Fruit fly (Drosophila melanogaster) whole organism, prepupa: Measurements from ENCODE around the gene CG14453.

Experiments used
- CG10631 ChIP-seq: fragments of 200-800 bp; sonication (Bioruptor generic); optimal IDR thresholded peaks from 2 replicates; lab custom pipeline; 2016; ENCODE audit warnings: missing biosample characterization, missing genetic modification characterization
- CG10669 ChIP-seq: fragments of 200-800 bp; sonication (Bioruptor generic); optimal IDR thresholded peaks from 3 replicates; lab custom pipeline; 2018; ENCODE audit warnings: missing biosample characterization, mild to moderate bottlenecking, missing genetic modification characterization, moderate library complexity
- CG11762 ChIP-seq: fragments of 200-800 bp; sonication (Bioruptor generic); optimal IDR thresholded peaks from 3 replicates; lab custom pipeline; 2016; ENCODE audit warnings: missing biosample characterization, missing genetic modification characterization; ENCODE audit not compliant: insufficient read depth
- CG1621 ChIP-seq: fragments of 200-800 bp; sonication (Bioruptor generic); optimal IDR thresholded peaks from 3 replicates; lab custom pipeline; 2018; ENCODE audit warnings: missing biosample characterization, mild to moderate bottlenecking, missing genetic modification characterization
- CG16779 ChIP-seq: fragments of 200-800 bp; sonication (Bioruptor generic); optimal IDR thresholded peaks from 3 replicates; lab custom pipeline; 2017; ENCODE audit warnings: missing biosample characterization, mild to moderate bottlenecking, missing genetic modification characterization
- CG3919 ChIP-seq: fragments of 200-800 bp; sonication (Bioruptor generic); optimal IDR thresholded peaks from 3 replicates; lab custom pipeline; 2016; ENCODE audit warnings: missing biosample characterization, missing genetic modification characterization
- CG4318 ChIP-seq: fragments of 200-800 bp; sonication (Bioruptor generic); optimal IDR thresholded peaks from 3 replicates; lab custom pipeline; 2017; ENCODE audit warnings: missing biosample characterization, mild to moderate bottlenecking, missing genetic modification characterization
- CG6163 ChIP-seq: fragments of 200-800 bp; sonication (Bioruptor generic); IDR thresholded peaks from 3 replicates; pipeline ENCODE4 v1.3.6; 2022; ENCODE audit warnings: missing biosample characterization, missing genetic modification characterization
- CG6276 ChIP-seq: fragments of 200-800 bp; sonication (Bioruptor generic); optimal IDR thresholded peaks from 2 replicates; lab custom pipeline; 2017; ENCODE audit warnings: missing biosample characterization, mild to moderate bottlenecking, missing genetic modification characterization
- CG6808 ChIP-seq: fragments of 200-800 bp; sonication (Bioruptor generic); optimal IDR thresholded peaks from 3 replicates; lab custom pipeline; 2017; ENCODE audit warnings: missing biosample characterization, missing genetic modification characterization, mild to moderate bottlenecking, moderate library complexity, missing genetic modification reagents
- CG8119 ChIP-seq: fragments of 200-800 bp; sonication (Bioruptor generic); IDR thresholded peaks from 3 replicates; pipeline ENCODE4 v1.3.6; 2022; ENCODE audit warnings: missing biosample characterization, missing genetic modification characterization
- CG8319 ChIP-seq: fragments of 200-800 bp; sonication (Bioruptor generic); optimal IDR thresholded peaks from 3 replicates; lab custom pipeline; 2016; ENCODE audit warnings: missing biosample characterization, missing genetic modification characterization
- CG8632 ChIP-seq: fragments of 200-800 bp; sonication (Bioruptor generic); optimal IDR thresholded peaks from 3 replicates; lab custom pipeline; 2016; ENCODE audit warnings: missing biosample characterization, missing genetic modification characterization
- Eip75B ChIP-seq: fragments of 200-800 bp; sonication (Bioruptor generic); optimal IDR thresholded peaks from 3 replicates; lab custom pipeline; 2016; ENCODE audit warnings: missing biosample characterization, missing genetic modification characterization
- Eip78C ChIP-seq: fragments of 200-800 bp; sonication (Bioruptor generic); peaks from one replicate; lab custom pipeline; 2016; ENCODE audit warnings: missing biosample characterization, missing genetic modification characterization
- Eip93F ChIP-seq: fragments of 200-800 bp; sonication (Bioruptor generic); optimal IDR thresholded peaks from 2 replicates; lab custom pipeline; 2016; ENCODE audit warnings: missing biosample characterization, mild to moderate bottlenecking, missing genetic modification characterization
- Ets21C ChIP-seq: fragments of 200-800 bp; sonication (Bioruptor generic); optimal IDR thresholded peaks from 3 replicates; lab custom pipeline; 2016; ENCODE audit warnings: missing biosample characterization, missing genetic modification characterization
- Hr39 ChIP-seq: fragments of 200-800 bp; sonication (Bioruptor generic); optimal IDR thresholded peaks from 2 replicates; lab custom pipeline; 2016; ENCODE audit warnings: missing biosample characterization, missing genetic modification characterization
- Sox15 ChIP-seq: fragments of 200-800 bp; sonication (Bioruptor generic); optimal IDR thresholded peaks from 3 replicates; lab custom pipeline; 2016; ENCODE audit warnings: missing biosample characterization, missing genetic modification characterization
- achi ChIP-seq: fragments of 200-800 bp; sonication (Bioruptor generic); optimal IDR thresholded peaks from 3 replicates; lab custom pipeline; 2016; ENCODE audit warnings: missing biosample characterization, missing genetic modification characterization
- acj6 ChIP-seq: fragments of 200-800 bp; sonication (Bioruptor generic); optimal IDR thresholded peaks from 3 replicates; lab custom pipeline; 2016; ENCODE audit warnings: missing biosample characterization, missing genetic modification characterization
- cyc ChIP-seq: fragments of 200-800 bp; sonication (Bioruptor generic); optimal IDR thresholded peaks from 3 replicates; lab custom pipeline; 2016; ENCODE audit warnings: missing biosample characterization, missing genetic modification characterization
- fkh ChIP-seq: fragments of 200-800 bp; sonication (Bioruptor generic); optimal IDR thresholded peaks from 3 replicates; lab custom pipeline; 2017; ENCODE audit warnings: missing biosample characterization, mild to moderate bottlenecking, missing genetic modification characterization, moderate library complexity
- net ChIP-seq: fragments of 200-800 bp; sonication (Bioruptor generic); optimal IDR thresholded peaks from 3 replicates; lab custom pipeline; 2016; ENCODE audit warnings: missing biosample characterization, missing genetic modification characterization
- salr ChIP-seq, 2 experiments: fragments of 200-800 bp; sonication (Bioruptor generic); optimal IDR thresholded peaks; 3 replicates each; lab custom pipeline; 2016 to 2018; ENCODE audit warnings: missing biosample characterization in 2 of 2, missing genetic modification characterization in 2 of 2, mild to moderate bottlenecking in 1 of 2
- svp ChIP-seq: fragments of 200-800 bp; sonication (Bioruptor generic); peaks from one replicate; lab custom pipeline; 2016; ENCODE audit warnings: missing biosample characterization, missing genetic modification characterization
- topi ChIP-seq: fragments of 200-800 bp; sonication (Bioruptor generic); optimal IDR thresholded peaks from 3 replicates; lab custom pipeline; 2016; ENCODE audit warnings: missing biosample characterization, missing genetic modification characterization
- vri ChIP-seq: fragments of 200-800 bp; sonication (Bioruptor generic); optimal IDR thresholded peaks from 3 replicates; lab custom pipeline; 2016; ENCODE audit warnings: missing biosample characterization, mild to moderate bottlenecking, missing genetic modification characterization

The CG14453 gene

dm6 chr3L:22742945-22743582 lies 49.2 kb downstream of the CG14453 start (continued):
- no peak for TF ChIP-seq CG8119 (GFP tag; lab: Robert Waterston, UW)
- TF ChIP-seq svp (GFP tag; lab: Kevin White, UChicago): peak; percentile 57
- TF ChIP-seq CG11762 (GFP tag; lab: Kevin White, UChicago): no peak
- TF ChIP-seq CG6276 (GFP tag; lab: Kevin White, UChicago): peak; percentile 27
- TF ChIP-seq CG8632 (GFP tag; lab: Kevin White, UChicago): peak; percentile 9
- no peak for TF ChIP-seq Eip75B (GFP tag; lab: Kevin White, UChicago)
- no peak for TF ChIP-seq CG1621 (tag; lab: Kevin White, UChicago)
- peak; percentile 51 for TF ChIP-seq CG10631
- TF ChIP-seq acj6: peak; percentile 16
- TF ChIP-seq CG3919 (GFP tag; lab: Kevin White, UChicago): peak; percentile 41
- no peak for TF ChIP-seq CG8319
- peak; percentile 27 for TF ChIP-seq CG10669
- peak in 1 of 2 experiments; percentile 66 for TF ChIP-seq salr (GFP tag; optimal IDR thresholded peaks at IDR 0.05; lab: Kevin White, UChicago)
- TF ChIP-seq fkh (GFP tag; lab: Kevin White, UChicago): no peak
- TF ChIP-seq Sox15 (GFP tag; lab: Kevin White, UChicago): peak; percentile 25
- TF ChIP-seq CG4318 (GFP tag; lab: Kevin White, UChicago): peak; percentile 61
- peak; percentile 29 for TF ChIP-seq cyc
- no peak for TF ChIP-seq vri (GFP tag; lab: Kevin White, UChicago)
- peak; percentile 41 for TF ChIP-seq Hr39 (GFP tag; lab: Kevin White, UChicago)
- TF ChIP-seq Ets21C (GFP tag; lab: Kevin White, UChicago): no peak
- peak; percentile 40 for TF ChIP-seq achi (GFP tag; lab: Kevin White, UChicago)
- TF ChIP-seq net (GFP tag; lab: Kevin White, UChicago): peak; percentile 26
- TF ChIP-seq CG6163 (GFP tag; lab: Robert Waterston, UW): no peak
- TF ChIP-seq CG6808 (GFP tag; lab: Kevin White, UChicago): peak; percentile 24
- TF ChIP-seq Eip93F (GFP tag; lab: Kevin White, UChicago): no peak
- no peak for TF ChIP-seq CG16779
- TF ChIP-seq Eip78C (GFP tag; lab: Kevin White, UChicago): peak; percentile 84
- peak; percentile 38 for TF ChIP-seq topi (GFP tag; lab: Kevin White, UChicago)
